Fruit fly (Drosophila melanogaster): Measurements from ENCODE around the gene CG9312.
A peak's percentile ranks its signal among the peaks of the same experiment; 100 is the strongest.

The CG9312 gene

DNA sequence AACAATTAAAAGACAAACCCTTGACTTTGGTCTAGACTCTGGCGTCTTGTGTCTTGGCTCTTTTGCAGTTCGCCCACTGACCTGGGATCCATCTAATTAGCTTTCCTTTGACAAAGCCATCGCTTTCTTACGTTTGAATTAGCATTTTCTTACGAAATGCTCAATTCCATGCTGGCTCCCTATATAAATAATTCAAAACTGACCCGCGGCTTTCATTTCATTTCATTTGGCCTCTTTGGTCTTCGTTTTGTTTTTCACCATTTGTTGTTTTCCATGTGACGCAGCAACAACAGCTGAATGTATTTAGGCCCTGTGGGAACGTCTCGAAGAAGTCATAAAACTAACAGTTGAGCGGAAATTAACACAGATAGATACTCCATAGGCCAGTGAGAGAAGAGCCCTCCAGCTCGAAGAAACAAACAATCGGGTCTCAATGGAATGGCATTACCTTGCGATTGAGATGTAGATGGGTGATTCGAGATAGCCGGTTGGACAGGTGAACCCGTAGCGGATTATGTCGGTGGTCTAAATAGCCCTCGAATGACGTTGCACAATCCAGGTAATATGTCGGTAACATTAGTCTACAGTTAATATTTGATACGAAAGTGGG lies 41.4 kb upstream of the CG9312 start:
- TF ChIP-seq cnc (optimal IDR thresholded peaks at IDR 0.05), result no peak
- TF ChIP-seq CG11617 (GFP tag; optimal IDR thresholded peaks at IDR 0.05), result no peak
- no peak for TF ChIP-seq CG14711 (tag; optimal IDR thresholded peaks at IDR 0.05)
- no peak for TF ChIP-seq Hr96 (GFP tag; optimal IDR thresholded peaks at IDR 0.05)
- TF ChIP-seq kay (GFP tag; ENCODE audit: borderline replicate concordance), result peak; percentile 7
- TF ChIP-seq CG5204 (GFP tag; optimal IDR thresholded peaks at IDR 0.05), result no peak
- TF ChIP-seq CG7045 (GFP tag; optimal IDR thresholded peaks at IDR 0.05), result no peak
- no peak for TF ChIP-seq Mnt (GFP tag; optimal IDR thresholded peaks at IDR 0.05)

dm6 chr3R:13726795-13727194 lies 38.8 kb upstream of the CG9312 start:
- no peak for TF ChIP-seq CG14711 (tag; optimal IDR thresholded peaks at IDR 0.05)
- no peak for TF ChIP-seq bab1 (GFP tag; optimal IDR thresholded peaks at IDR 0.05)
- no peak for TF ChIP-seq toe (GFP tag; optimal IDR thresholded peaks at IDR 0.05)
- no peak for TF ChIP-seq CG12768 (GFP tag; optimal IDR thresholded peaks at IDR 0.05)
- no peak for TF ChIP-seq Crg-1 (GFP tag; optimal IDR thresholded peaks at IDR 0.05)
- no peak for TF ChIP-seq tj (GFP tag; optimal IDR thresholded peaks at IDR 0.05)
- TF ChIP-seq CG7101 (tag; optimal IDR thresholded peaks at IDR 0.05), result no peak
- no peak for TF ChIP-seq CG7045 (GFP tag; optimal IDR thresholded peaks at IDR 0.05)
- TF ChIP-seq kay (GFP tag; ENCODE audit: borderline replicate concordance), result no peak
- no peak for TF ChIP-seq CG1620 (GFP tag; optimal IDR thresholded peaks at IDR 0.05)
- TF ChIP-seq cnc (optimal IDR thresholded peaks at IDR 0.05), result no peak

DNA sequence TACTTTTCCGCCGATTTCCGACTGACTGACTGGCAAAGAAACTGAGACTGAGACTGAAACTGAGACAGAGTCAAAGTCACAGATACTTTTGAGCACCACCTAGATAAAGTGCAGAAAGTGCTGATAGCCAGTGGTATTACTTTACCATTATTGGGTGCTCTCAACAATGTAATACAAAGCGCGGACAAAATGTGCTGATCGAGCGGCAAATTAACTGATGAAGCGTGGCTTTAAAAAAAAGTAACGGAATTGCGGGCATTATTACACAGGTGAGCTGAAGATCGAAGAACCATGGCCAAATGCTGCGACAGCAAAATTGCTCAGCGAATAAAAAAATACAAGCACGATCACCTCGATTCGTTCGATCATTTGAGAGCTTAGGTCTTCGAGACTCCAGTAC lies 36.7 kb upstream of the CG9312 start:
- no peak for TF ChIP-seq CG33017 (tag; optimal IDR thresholded peaks at IDR 0.05)
- TF ChIP-seq ovo (GFP tag; optimal IDR thresholded peaks at IDR 0.05), result peak; percentile 48
- no peak for TF ChIP-seq CG1620 (GFP tag; optimal IDR thresholded peaks at IDR 0.05)
- TF ChIP-seq tj (GFP tag; optimal IDR thresholded peaks at IDR 0.05), result peak; percentile 99
- no peak for TF ChIP-seq Crg-1 (GFP tag; optimal IDR thresholded peaks at IDR 0.05)
- TF ChIP-seq Clk (GFP tag; optimal IDR thresholded peaks at IDR 0.05), result no peak
- no peak for TF ChIP-seq CG14711 (tag; optimal IDR thresholded peaks at IDR 0.05)
- TF ChIP-seq CG12768 (GFP tag; optimal IDR thresholded peaks at IDR 0.05), result no peak
- no peak for TF ChIP-seq bab1 (GFP tag; optimal IDR thresholded peaks at IDR 0.05)
- TF ChIP-seq CG5204 (GFP tag; optimal IDR thresholded peaks at IDR 0.05), result no peak
- TF ChIP-seq toe (GFP tag; optimal IDR thresholded peaks at IDR 0.05), result no peak
- TF ChIP-seq cnc (optimal IDR thresholded peaks at IDR 0.05), result no peak
- TF ChIP-seq CG7045 (GFP tag; optimal IDR thresholded peaks at IDR 0.05), result no peak
- no peak for TF ChIP-seq Mnt (GFP tag; optimal IDR thresholded peaks at IDR 0.05)
- no peak for TF ChIP-seq pad (GFP tag; optimal IDR thresholded peaks at IDR 0.05)
- TF ChIP-seq CG7101 (tag; optimal IDR thresholded peaks at IDR 0.05), result no peak
- TF ChIP-seq cic (GFP tag; optimal IDR thresholded peaks at IDR 0.05), result no peak

DNA sequence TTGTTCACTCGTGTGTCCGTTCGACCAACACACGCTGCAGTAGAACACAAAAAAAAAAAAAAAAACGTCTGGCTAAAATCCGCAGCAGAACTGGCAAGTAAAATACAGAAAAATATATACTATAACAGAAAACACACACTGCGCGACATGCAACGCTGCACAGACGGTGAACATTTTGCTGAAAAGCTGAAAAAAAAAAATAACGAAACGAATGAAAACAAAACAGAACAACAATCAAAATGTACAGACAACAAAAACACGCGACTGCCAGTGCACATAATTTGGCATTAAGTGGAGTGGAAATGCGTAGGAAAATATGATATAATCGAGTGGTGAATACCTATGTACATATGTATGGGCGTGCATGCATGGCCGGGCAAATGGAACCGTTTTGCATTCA lies 35.6 kb upstream of the CG9312 start:
- peak; percentile 56 for TF ChIP-seq tj (GFP tag; optimal IDR thresholded peaks at IDR 0.05)
- TF ChIP-seq pad (GFP tag; optimal IDR thresholded peaks at IDR 0.05), result no peak

- TF ChIP-seq Hr96 (GFP tag; optimal IDR thresholded peaks at IDR 0.05), result no peak
- no peak for TF ChIP-seq CG7101 (tag; optimal IDR thresholded peaks at IDR 0.05)
- TF ChIP-seq Mnt (GFP tag; optimal IDR thresholded peaks at IDR 0.05), result no peak
- no peak for TF ChIP-seq toe (GFP tag; optimal IDR thresholded peaks at IDR 0.05)
- no peak for TF ChIP-seq CG12768 (GFP tag; optimal IDR thresholded peaks at IDR 0.05)
- TF ChIP-seq Crg-1 (GFP tag; optimal IDR thresholded peaks at IDR 0.05), result no peak
- TF ChIP-seq bab1 (GFP tag; optimal IDR thresholded peaks at IDR 0.05), result no peak
- TF ChIP-seq Clk (GFP tag; optimal IDR thresholded peaks at IDR 0.05), result no peak
- TF ChIP-seq CG1620 (GFP tag; optimal IDR thresholded peaks at IDR 0.05), result no peak
- no peak for TF ChIP-seq ovo (GFP tag; optimal IDR thresholded peaks at IDR 0.05)
- no peak for TF ChIP-seq CG7045 (GFP tag; optimal IDR thresholded peaks at IDR 0.05)
- no peak for TF ChIP-seq CG14711 (tag; optimal IDR thresholded peaks at IDR 0.05)
- no peak for TF ChIP-seq tj (GFP tag; optimal IDR thresholded peaks at IDR 0.05)
- no peak for TF ChIP-seq cnc (optimal IDR thresholded peaks at IDR 0.05)
- no peak for TF ChIP-seq CG11617 (GFP tag; optimal IDR thresholded peaks at IDR 0.05)
- TF ChIP-seq CG33017 (tag; optimal IDR thresholded peaks at IDR 0.05), result no peak
- no peak for TF ChIP-seq CG5204 (GFP tag; optimal IDR thresholded peaks at IDR 0.05)
- no peak for TF ChIP-seq pad (GFP tag; optimal IDR thresholded peaks at IDR 0.05)
- no peak for TF ChIP-seq cic (GFP tag; optimal IDR thresholded peaks at IDR 0.05)
Observed at dm6 chr3R:13735304-13735898, 30.2 kb upstream of the CG9312 start.

DNA sequence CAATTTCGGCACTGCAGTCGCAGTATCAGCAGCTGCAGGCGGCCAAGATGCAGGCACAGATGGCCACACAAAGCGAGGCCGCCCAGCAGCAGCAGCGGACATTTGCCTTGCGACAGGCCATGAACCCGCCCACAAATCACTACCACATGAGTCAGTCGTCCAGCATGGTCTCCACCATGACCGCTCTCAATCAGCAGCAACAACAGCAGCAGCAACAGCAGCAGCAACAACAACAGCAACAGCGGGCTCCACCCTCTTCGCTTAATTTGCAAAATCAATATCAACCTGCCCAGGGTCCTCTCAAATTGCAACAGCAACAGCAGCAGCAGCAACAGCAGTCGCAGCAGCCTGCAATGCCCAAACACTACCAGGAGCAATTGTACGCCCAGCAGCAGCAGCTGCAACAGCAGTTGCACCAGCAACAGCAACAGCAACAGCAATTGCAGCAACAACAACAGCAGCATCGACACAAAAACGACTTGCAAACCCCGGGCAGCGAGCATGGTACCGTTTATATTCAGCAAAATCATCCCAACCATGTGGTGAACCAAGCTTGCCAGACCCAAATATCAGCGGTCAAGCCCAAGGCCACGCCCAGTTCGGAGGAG lies 19.4 kb upstream of the CG9312 start:
- no peak for TF ChIP-seq tj (GFP tag; optimal IDR thresholded peaks at IDR 0.05)
- TF ChIP-seq CG33017 (tag; optimal IDR thresholded peaks at IDR 0.05), result no peak
- TF ChIP-seq CG14711 (tag; optimal IDR thresholded peaks at IDR 0.05), result no peak
- no peak for TF ChIP-seq CG1620 (GFP tag; optimal IDR thresholded peaks at IDR 0.05)
- TF ChIP-seq Clk (GFP tag; optimal IDR thresholded peaks at IDR 0.05), result no peak
- TF ChIP-seq kay (GFP tag; ENCODE audit: borderline replicate concordance), result no peak
- no peak for TF ChIP-seq cnc (optimal IDR thresholded peaks at IDR 0.05)
- no peak for TF ChIP-seq bab1 (GFP tag; optimal IDR thresholded peaks at IDR 0.05)

Measured in whole organism, adult.